Fruit fly (Drosophila melanogaster) whole organism, embryonic: ENCODE data around the gene Inx7.

Source experiments
- Asciz ChIP-seq: fragments of 200-800 bp; sonication (Bioruptor generic); optimal IDR thresholded peaks from 2 replicates; lab custom pipeline; 2017; ENCODE audit warnings: missing biosample characterization, mild to moderate bottlenecking, missing genetic modification characterization, missing genetic modification reagents
- B-H2 ChIP-seq: fragments of 200-800 bp; sonication (Bioruptor generic); optimal IDR thresholded peaks from 2 replicates; lab custom pipeline; 2018; ENCODE audit warnings: missing biosample characterization, mild to moderate bottlenecking, missing genetic modification characterization
- CG10147 ChIP-seq: fragments of 200-800 bp; sonication (Bioruptor generic); optimal IDR thresholded peaks from 2 replicates; lab custom pipeline; 2019; ENCODE audit warnings: missing biosample characterization, mild to moderate bottlenecking, missing genetic modification characterization, moderate library complexity
- CG11560 ChIP-seq: fragments of 200-800 bp; sonication (Bioruptor generic); IDR thresholded peaks from 3 replicates; pipeline ENCODE4 v1.3.6; 2022; ENCODE audit warnings: missing biosample characterization, missing genetic modification characterization
- CG14667 ChIP-seq: fragments of 200-800 bp; sonication (Bioruptor generic); IDR thresholded peaks from 2 replicates; pipeline ENCODE4 v1.3.6; 2022; ENCODE audit warnings: missing biosample characterization, missing genetic modification characterization
- CG17359 ChIP-seq: fragments of 200-800 bp; sonication (Bioruptor generic); optimal IDR thresholded peaks from 3 replicates; lab custom pipeline; 2018; ENCODE audit warnings: missing biosample characterization, mild to moderate bottlenecking, missing genetic modification characterization, moderate library complexity
- CG17385 ChIP-seq: fragments of 200-800 bp; sonication (Bioruptor generic); optimal IDR thresholded peaks from 3 replicates; lab custom pipeline; 2018; ENCODE audit warnings: missing biosample characterization, mild to moderate bottlenecking, missing genetic modification characterization
- CG17612 ChIP-seq: fragments of 200-800 bp; sonication (Bioruptor generic); IDR thresholded peaks from 2 replicates; pipeline ENCODE4 v1.3.6; 2022; ENCODE audit warnings: missing biosample characterization, missing genetic modification characterization
- CG17802 ChIP-seq: fragments of 200-800 bp; sonication (Bioruptor generic); optimal IDR thresholded peaks from 2 replicates; lab custom pipeline; 2018; ENCODE audit warnings: missing biosample characterization, mild to moderate bottlenecking, missing genetic modification characterization, moderate library complexity
- CG18262 ChIP-seq: fragments of 200-800 bp; optimal IDR thresholded peaks from 3 replicates; lab custom pipeline; 2019; ENCODE audit warnings: missing biosample characterization, mild to moderate bottlenecking, missing genetic modification characterization, moderate library complexity
- CG34376 ChIP-seq: fragments of 200-800 bp; sonication (Bioruptor generic); optimal IDR thresholded peaks from 2 replicates; lab custom pipeline; 2018; ENCODE audit warnings: missing biosample characterization, mild to moderate bottlenecking, missing genetic modification characterization
- CG4707 ChIP-seq: fragments of 200-800 bp; sonication (Bioruptor generic); optimal IDR thresholded peaks from 2 replicates; lab custom pipeline; 2018; ENCODE audit warnings: missing biosample characterization, mild to moderate bottlenecking, missing genetic modification characterization, moderate library complexity
- CG7963 ChIP-seq: fragments of 200-800 bp; sonication (Bioruptor generic); IDR thresholded peaks from 3 replicates; pipeline ENCODE4 v1.3.6; 2022; ENCODE audit warnings: missing biosample characterization, missing genetic modification characterization; ENCODE audit not compliant: partially characterized antibody
- CG8089 ChIP-seq: fragments of 200-800 bp; sonication (Bioruptor generic); optimal IDR thresholded peaks from 3 replicates; lab custom pipeline; 2016; ENCODE audit warnings: missing biosample characterization, missing genetic modification characterization
- CTCF ChIP-seq: fragments of 200-800 bp; sonication (Bioruptor generic); optimal IDR thresholded peaks from 2 replicates; lab custom pipeline; 2017; ENCODE audit warnings: missing biosample characterization, mild to moderate bottlenecking, missing genetic modification characterization, moderate library complexity
- D19A ChIP-seq: fragments of 200-800 bp; optimal IDR thresholded peaks from 3 replicates; lab custom pipeline; 2019; ENCODE audit warnings: missing biosample characterization, mild to moderate bottlenecking, missing genetic modification characterization, moderate library complexity
- D19B ChIP-seq: fragments of 200-800 bp; sonication (Bioruptor generic); optimal IDR thresholded peaks from 2 replicates; lab custom pipeline; 2017; ENCODE audit warnings: missing biosample characterization, mild to moderate bottlenecking, missing genetic modification characterization
- Doc2 ChIP-seq: fragments of 200-800 bp; sonication (Bioruptor generic); IDR thresholded peaks from 2 replicates; pipeline ENCODE4 v1.3.6; 2022; ENCODE audit warnings: missing biosample characterization, missing genetic modification characterization
- Elba2 ChIP-seq: fragments of 200-800 bp; sonication (Bioruptor generic); optimal IDR thresholded peaks from 3 replicates; lab custom pipeline; 2016; ENCODE audit warnings: missing biosample characterization, missing genetic modification characterization
- Hmx ChIP-seq: fragments of 200-800 bp; sonication (Bioruptor generic); optimal IDR thresholded peaks from 2 replicates; lab custom pipeline; 2016; ENCODE audit warnings: missing biosample characterization, missing genetic modification characterization
- Meics ChIP-seq: fragments of 200-800 bp; sonication (Bioruptor generic); optimal IDR thresholded peaks from 2 replicates; lab custom pipeline; 2017; ENCODE audit warnings: missing biosample characterization, mild to moderate bottlenecking, missing genetic modification characterization
- Nf-YB ChIP-seq: fragments of 200-800 bp; sonication (Bioruptor generic); optimal IDR thresholded peaks from 3 replicates; lab custom pipeline; 2019; ENCODE audit warnings: missing biosample characterization, mild to moderate bottlenecking, missing genetic modification characterization, moderate library complexity
- NfI ChIP-seq: fragments of 200-800 bp; sonication (Bioruptor generic); optimal IDR thresholded peaks from 3 replicates; lab custom pipeline; 2018; ENCODE audit warnings: missing biosample characterization, mild to moderate bottlenecking, missing genetic modification characterization, moderate library complexity
- Opbp ChIP-seq: fragments of 200-800 bp; sonication (Bioruptor generic); IDR thresholded peaks from 3 replicates; pipeline ENCODE4 v1.3.6; 2022; ENCODE audit warnings: missing biosample characterization, missing genetic modification characterization; ENCODE audit not compliant: partially characterized antibody
- Optix ChIP-seq: fragments of 200-800 bp; sonication (Bioruptor generic); IDR thresholded peaks from 3 replicates; pipeline ENCODE4 v1.3.6; 2022; ENCODE audit warnings: missing biosample characterization, missing genetic modification characterization
- Pdp1 ChIP-seq, 2 experiments: fragments of 200-800 bp; sonication (Bioruptor generic); optimal IDR thresholded peaks; 3 replicates each; lab custom pipeline; 2016; ENCODE audit warnings: missing biosample characterization in 2 of 2, missing genetic modification characterization in 2 of 2, mild to moderate bottlenecking in 1 of 2, moderate library complexity in 1 of 2
- Trl ChIP-seq, 3 experiments: fragments of >200 bp in 2 of 3; fragments of 200-800 bp in 1 of 3; sonication (Bioruptor generic) in 1 of 3; optimal IDR thresholded peaks; 2 replicates in 1 of 3; 3 replicates in 2 of 3; lab custom pipeline; 2016 to 2017; ENCODE audit warnings: missing biosample characterization in 1 of 3, missing genetic modification characterization in 1 of 3
- bigmax ChIP-seq: fragments of 200-800 bp; sonication (Bioruptor generic); optimal IDR thresholded peaks from 2 replicates; lab custom pipeline; 2018; ENCODE audit warnings: missing biosample characterization, mild to moderate bottlenecking, missing genetic modification characterization
- chinmo ChIP-seq: fragments of 200-800 bp; sonication (Bioruptor generic); IDR thresholded peaks from 4 replicates; pipeline ENCODE4 v1.3.6; 2022; ENCODE audit warnings: missing biosample characterization, missing genetic modification characterization; ENCODE audit not compliant: partially characterized antibody
- dmrt11E ChIP-seq: fragments of 200-800 bp; sonication (Bioruptor generic); optimal IDR thresholded peaks from 3 replicates; lab custom pipeline; 2018; ENCODE audit warnings: missing biosample characterization, mild to moderate bottlenecking, missing genetic modification characterization, moderate library complexity
- eve ChIP-seq, 2 experiments: fragments of >200 bp; optimal IDR thresholded peaks; 2 replicates each; lab custom pipeline; 2017; ENCODE audit warnings: missing biosample characterization in 2 of 2, missing genetic modification characterization in 2 of 2
- gfzf ChIP-seq: fragments of 200-800 bp; sonication (Bioruptor generic); optimal IDR thresholded peaks from 2 replicates; lab custom pipeline; 2016; ENCODE audit warnings: missing biosample characterization, mild to moderate bottlenecking, missing genetic modification characterization, moderate library complexity
- hkb ChIP-seq, 2 experiments: fragments of 200-800 bp in 1 of 2; fragments of >200 bp in 1 of 2; sonication (Bioruptor generic) in 1 of 2; IDR thresholded peaks in 1 of 2; optimal IDR thresholded peaks in 1 of 2; 2 replicates each; pipeline versions ENCODE4 v1.3.6 to Lab custom; 2017 to 2022; ENCODE audit warnings: missing biosample characterization in 1 of 2, missing genetic modification characterization in 1 of 2
- kah ChIP-seq: fragments of 200-800 bp; sonication (Bioruptor generic); optimal IDR thresholded peaks from 2 replicates; lab custom pipeline; 2018; ENCODE audit warnings: missing biosample characterization, mild to moderate bottlenecking, missing genetic modification characterization
- maf-S ChIP-seq: fragments of 200-800 bp; sonication (Bioruptor generic); optimal IDR thresholded peaks from 2 replicates; lab custom pipeline; 2016; ENCODE audit warnings: missing biosample characterization, missing genetic modification characterization
- nom ChIP-seq: fragments of 200-800 bp; sonication (Bioruptor generic); optimal IDR thresholded peaks from 2 replicates; lab custom pipeline; 2017; ENCODE audit warnings: missing biosample characterization, missing genetic modification characterization, mild to moderate bottlenecking, moderate library complexity, missing genetic modification reagents
- pfk ChIP-seq: fragments of 200-800 bp; sonication (Bioruptor generic); optimal IDR thresholded peaks from 2 replicates; lab custom pipeline; 2018; ENCODE audit warnings: missing biosample characterization, mild to moderate bottlenecking, missing genetic modification characterization, moderate library complexity
- ranshi ChIP-seq: fragments of 200-800 bp; sonication (Bioruptor generic); IDR thresholded peaks from 2 replicates; pipeline ENCODE4 v1.3.6; 2022; ENCODE audit warnings: missing biosample characterization, missing genetic modification characterization
- row ChIP-seq: fragments of 200-800 bp; sonication (Bioruptor generic); IDR thresholded peaks from 3 replicates; pipeline ENCODE4 v1.3.6; 2022; ENCODE audit warnings: missing biosample characterization, missing genetic modification characterization
- sd ChIP-seq: fragments of 200-800 bp; sonication (Bioruptor generic); optimal IDR thresholded peaks from 3 replicates; lab custom pipeline; 2018; ENCODE audit warnings: missing biosample characterization, mild to moderate bottlenecking, missing genetic modification characterization, moderate library complexity
- sens ChIP-seq: fragments of 200-800 bp; sonication (Bioruptor generic); peaks from one replicate; lab custom pipeline; 2016; ENCODE audit warnings: missing biosample characterization, missing genetic modification characterization
- slbo ChIP-seq: fragments of 200-800 bp; sonication (Bioruptor generic); IDR thresholded peaks from 2 replicates; pipeline ENCODE4 v1.3.6; 2022; ENCODE audit warnings: missing biosample characterization, missing genetic modification characterization
- ssp ChIP-seq: fragments of 200-800 bp; sonication (Bioruptor generic); IDR thresholded peaks from 2 replicates; pipeline ENCODE4 v1.3.6; 2022; ENCODE audit warnings: missing biosample characterization, missing genetic modification characterization
- sug ChIP-seq: fragments of 200-800 bp; optimal IDR thresholded peaks from 2 replicates; lab custom pipeline; 2019; ENCODE audit warnings: missing biosample characterization, mild to moderate bottlenecking, missing genetic modification characterization, moderate library complexity
- wdn ChIP-seq: fragments of 200-800 bp; sonication (Bioruptor generic); IDR thresholded peaks from 2 replicates; pipeline ENCODE4 v1.3.6; 2022; ENCODE audit warnings: missing biosample characterization, missing genetic modification characterization
- yki ChIP-seq: fragments of >200 bp; optimal IDR thresholded peaks from 3 replicates; lab custom pipeline; 2018
- zen2 ChIP-seq: fragments of 200-800 bp; sonication (Bioruptor generic); IDR thresholded peaks from 3 replicates; pipeline ENCODE4 v1.3.6; 2022; ENCODE audit warnings: missing biosample characterization, missing genetic modification characterization; ENCODE audit not compliant: partially characterized antibody

Gene Inx7

DNA sequence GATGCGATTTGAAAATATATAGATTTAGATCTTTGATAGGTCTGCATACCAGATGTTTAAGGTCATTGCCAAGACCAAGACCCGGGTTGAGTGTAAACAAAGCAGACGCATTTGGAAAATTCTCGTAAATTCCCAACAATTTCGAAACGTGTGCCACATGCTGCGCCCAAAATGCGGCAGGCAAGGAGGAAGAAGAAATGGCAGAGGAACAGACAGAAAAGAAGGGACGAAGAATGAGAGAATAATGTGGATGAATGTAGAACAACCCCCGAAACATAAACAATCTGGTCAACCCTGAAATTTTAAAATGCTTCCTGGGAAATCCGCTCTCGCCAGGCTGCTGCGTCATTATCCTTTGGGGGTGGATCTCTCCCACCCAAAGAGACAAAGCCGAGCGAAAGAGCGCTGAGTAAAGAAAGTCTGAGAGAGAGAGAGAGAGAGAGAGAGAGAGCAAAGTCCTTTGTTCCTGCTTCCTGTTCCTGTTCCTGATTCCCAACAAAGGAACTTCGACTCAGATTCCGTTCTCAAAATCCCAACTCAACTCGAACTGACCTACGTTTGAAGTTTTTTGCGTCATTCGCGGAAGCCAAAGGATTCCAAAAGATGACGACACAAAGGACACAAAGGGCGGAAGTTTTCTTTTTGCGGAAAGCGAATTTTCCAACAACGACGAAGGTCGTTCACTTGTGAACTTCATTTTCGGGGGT lies 4.6 kb downstream of the Inx7 start (continued):
- TF ChIP-seq CG7963 (GFP tag; lab: Robert Waterston, UW) = no peak
- TF ChIP-seq pfk (GFP tag; lab: Kevin White, UChicago) = peak; percentile 89
- no peak for TF ChIP-seq Pdp1 (GFP tag; optimal IDR thresholded peaks at IDR 0.05; lab: Kevin White, UChicago)
- TF ChIP-seq ranshi (GFP tag; lab: Robert Waterston, UW) = no peak
- TF ChIP-seq maf-S (GFP tag; lab: Kevin White, UChicago) = no peak
- TF ChIP-seq kah (GFP tag; lab: Kevin White, UChicago) = no peak
- no peak for TF ChIP-seq Doc2 (GFP tag; lab: Robert Waterston, UW)
- no peak for TF ChIP-seq hkb (optimal IDR thresholded peaks at IDR 0.05; lab: Kevin White, UChicago)
- TF ChIP-seq hkb (GFP tag; IDR thresholded peaks at IDR 0.05; lab: Robert Waterston, UW) = no peak
- no peak for TF ChIP-seq gfzf
- TF ChIP-seq bigmax (GFP tag; lab: Kevin White, UChicago) = no peak
- peak; percentile 53 for TF ChIP-seq sd
- TF ChIP-seq ssp (GFP tag; lab: Robert Waterston, UW) = no peak

DNA sequence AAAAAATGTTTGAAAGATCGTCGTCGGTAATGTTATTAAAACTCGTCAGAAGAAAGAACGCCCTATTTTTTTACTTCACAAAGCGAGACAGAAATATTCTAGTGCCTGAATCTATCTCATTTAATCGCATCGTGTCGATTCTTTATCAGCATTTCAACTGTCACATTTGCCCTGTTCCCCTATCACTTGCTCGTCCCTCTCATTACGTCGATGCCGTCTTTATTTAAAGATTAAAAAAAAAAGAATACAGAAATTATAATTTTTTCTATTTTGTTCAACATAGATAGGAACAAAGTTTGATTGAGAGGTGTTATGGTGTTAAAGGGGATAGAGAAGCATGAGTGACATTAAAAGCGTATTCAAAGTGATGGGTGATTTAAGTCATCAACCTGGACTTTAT lies 5.3 kb downstream of the Inx7 start:
- TF ChIP-seq CG17612 (GFP tag; lab: Robert Waterston, UW) (no peak), CG34376 (GFP tag; lab: Kevin White, UChicago) (peak; percentile 11), zen2 (GFP tag; lab: Robert Waterston, UW) (no peak), CG8089 (GFP tag; lab: Kevin White, UChicago) (no peak), dmrt11E (tag; lab: Kevin White, UChicago) (no peak), CG10147 (GFP tag; lab: Kevin White, UChicago) (no peak), eve (GFP tag; optimal IDR thresholded peaks at IDR 0.05; lab: Kevin White, UChicago) (peak in 1 of 2 experiments; percentile 26), NfI (GFP tag; lab: Kevin White, UChicago) (no peak), CG17359 (no peak), CG18262 (tag; lab: Kevin White, UChicago) (no peak), CG17802 (tag; lab: Kevin White, UChicago) (no peak), Hmx (GFP tag; lab: Kevin White, UChicago) (no peak), wdn (no peak), D19A (peak; percentile 13), CTCF (GFP tag; lab: Kevin White, UChicago) (no peak), sug (tag; lab: Kevin White, UChicago) (peak; percentile 12)

DNA sequence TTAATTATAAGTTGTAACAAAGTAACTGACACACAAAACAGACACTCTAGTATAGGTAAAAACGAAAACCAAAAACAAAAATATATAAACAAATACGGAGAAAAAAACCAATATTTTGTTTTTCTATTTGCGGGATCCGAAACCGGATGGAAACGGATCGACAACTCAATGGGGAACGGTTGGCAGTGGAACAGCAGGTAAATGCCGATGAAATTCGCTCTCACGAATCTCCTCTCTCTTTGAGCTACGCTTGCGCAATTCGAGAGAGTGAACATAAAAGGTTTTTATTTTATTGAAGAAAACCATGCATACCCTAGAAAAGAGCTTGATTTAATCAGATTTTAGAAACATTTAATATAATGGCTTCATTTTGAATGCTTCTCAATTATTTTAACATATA lies 6.3 kb downstream of the Inx7 start:
- TF ChIP-seq slbo = no peak
- TF ChIP-seq sens (GFP tag; lab: Kevin White, UChicago) = peak; percentile 77
- peak in 1 of 2 experiments; percentile 51 for TF ChIP-seq Pdp1 (GFP tag; optimal IDR thresholded peaks at IDR 0.05; lab: Kevin White, UChicago)
- no peak for TF ChIP-seq Opbp
- TF ChIP-seq chinmo (GFP tag; lab: Robert Waterston, UW) = 0 out of 4 replicates have a peak, but pooled peaks have one; percentile 47
- TF ChIP-seq B-H2 (GFP tag; lab: Kevin White, UChicago) = no peak
- TF ChIP-seq CG14667 (GFP tag; lab: Robert Waterston, UW) = no peak
- TF ChIP-seq Trl (optimal IDR thresholded peaks at IDR 0.05; lab: Kevin White, UChicago) = peak; percentile 58 to 72
- TF ChIP-seq Trl (GFP tag; optimal IDR thresholded peaks at IDR 0.05; lab: Kevin White, UChicago) = no peak
- peak; percentile 98 for TF ChIP-seq pfk (GFP tag; lab: Kevin White, UChicago)
- no peak for TF ChIP-seq Elba2 (GFP tag; lab: Kevin White, UChicago)
- TF ChIP-seq CG17802 (tag; lab: Kevin White, UChicago) = no peak
- peak; percentile 18; the same call in 1 of the 3 replicates for TF ChIP-seq row (GFP tag; lab: Robert Waterston, UW)
- no peak for TF ChIP-seq CG11560 (tag; lab: Robert Waterston, UW)
- TF ChIP-seq Nf-YB (GFP tag; lab: Kevin White, UChicago) = no peak
- no peak for TF ChIP-seq CG17385 (GFP tag; lab: Kevin White, UChicago)
- TF ChIP-seq Meics (GFP tag; lab: Kevin White, UChicago) = no peak
- no peak for TF ChIP-seq CG4707
- TF ChIP-seq yki (lab: Kevin White, UChicago) = no peak
- TF ChIP-seq Optix (GFP tag; lab: Robert Waterston, UW) = no peak
- TF ChIP-seq Asciz (GFP tag; lab: Kevin White, UChicago) = no peak
- TF ChIP-seq D19B (GFP tag; lab: Kevin White, UChicago) = peak; percentile 81
- TF ChIP-seq nom (GFP tag; lab: Kevin White, UChicago) = no peak
